Worm (Caenorhabditis elegans): Measurements from ENCODE around the gene T10D4.15.
"Not testable (repeated sequence)": the region's sequence is repeated elsewhere in the genome, so short reads cannot be mapped to it uniquely, and the experiment has no call there.

ce11 chrII:3144552-3144951 is 1.4 kb upstream of the T10D4.15 start, which contains the start of gene sri-43:
- not testable (repeated sequence) for TF ChIP-seq him-1, W03F9.2 (tag; optimal IDR thresholded peaks at IDR 0.05)

Data from whole organism, L4/young adult.